Fruit fly (Drosophila melanogaster): ENCODE data around the gene CG7840.

Gene CG7840

DNA sequence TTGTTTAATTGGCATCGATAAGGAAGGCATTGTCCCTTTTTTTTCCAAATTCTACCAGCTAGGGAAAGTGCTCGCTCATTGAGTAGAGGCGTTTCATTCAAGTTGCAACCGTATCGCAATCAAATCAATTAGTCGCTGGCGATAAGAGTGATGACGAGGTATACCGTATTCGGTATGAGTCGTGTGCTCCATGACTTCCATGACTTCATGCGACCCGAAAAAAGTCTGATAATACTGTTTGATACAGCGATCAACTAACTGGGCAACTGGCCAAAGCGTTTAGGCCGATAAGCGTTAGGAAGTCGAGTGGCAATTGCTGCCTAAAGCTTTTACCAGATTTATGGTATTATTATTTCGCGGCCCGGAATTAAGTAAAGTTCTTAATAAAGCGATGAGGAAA is 39.1 kb downstream of the CG7840 start (continued):
- no peak for TF ChIP-seq CG10267 (tag; optimal IDR thresholded peaks at IDR 0.05)
- no peak for TF ChIP-seq CG12769 (tag; optimal IDR thresholded peaks at IDR 0.05)
- TF ChIP-seq grn (GFP tag; optimal IDR thresholded peaks at IDR 0.05): peak; percentile 83
- TF ChIP-seq Lpt (GFP tag; optimal IDR thresholded peaks at IDR 0.05): no peak
- no peak for TF ChIP-seq CG4854 (GFP tag; optimal IDR thresholded peaks at IDR 0.05)
- no peak for TF ChIP-seq Fer3 (tag; optimal IDR thresholded peaks at IDR 0.05)
- TF ChIP-seq CkIIα-i1 (GFP tag; IDR thresholded peaks at IDR 0.05): no peak
- no peak for TF ChIP-seq HLHmδ (GFP tag; optimal IDR thresholded peaks at IDR 0.05)
- TF ChIP-seq CrebB (tag; optimal IDR thresholded peaks at IDR 0.05): no peak
- TF ChIP-seq dm (GFP tag; optimal IDR thresholded peaks at IDR 0.05): no peak
- no peak for TF ChIP-seq CG9876 (GFP tag; optimal IDR thresholded peaks at IDR 0.05)
- TF ChIP-seq Meics (GFP tag; optimal IDR thresholded peaks at IDR 0.05): no peak
- TF ChIP-seq chinmo (GFP tag; IDR thresholded peaks at IDR 0.05; ENCODE audit: partially characterized antibody): 0 out of 4 replicates have a peak, but pooled peaks have one; percentile 37
- TF ChIP-seq zfh2 (GFP tag; optimal IDR thresholded peaks at IDR 0.05): no peak
- no peak for TF ChIP-seq CG7987 (GFP tag; optimal IDR thresholded peaks at IDR 0.05)
- no peak for TF ChIP-seq Gsc (GFP tag; IDR thresholded peaks at IDR 0.05)
- TF ChIP-seq Tbp (GFP tag; optimal IDR thresholded peaks at IDR 0.05): no peak

DNA sequence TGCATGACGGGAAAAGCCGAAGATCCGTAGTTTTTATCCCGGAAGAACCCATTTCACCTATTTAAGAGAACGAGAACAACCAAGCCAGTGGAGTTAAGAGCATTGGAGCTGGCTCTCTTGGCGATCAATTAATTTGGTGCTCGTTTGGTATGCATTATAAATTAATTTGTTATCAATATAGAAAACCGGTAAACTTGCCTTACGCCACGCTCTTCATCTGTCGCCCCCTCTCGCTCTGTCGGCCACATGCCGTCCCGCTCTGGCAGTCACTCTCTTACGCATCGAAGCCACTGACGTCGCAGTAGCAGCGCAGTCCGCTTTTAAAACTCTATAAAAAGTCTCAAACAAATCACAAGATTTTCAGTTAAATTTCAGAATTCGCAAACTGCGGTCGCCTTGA is 40.9 kb downstream of the CG7840 start, which contains the start of gene CG7778:
Gene CG7778, plus strand, starts transcription at position 361 of the 400 bp plus-strand sequence.
- no peak for TF ChIP-seq pzg (GFP tag; optimal IDR thresholded peaks at IDR 0.05)
- no peak for TF ChIP-seq fd102C (GFP tag; optimal IDR thresholded peaks at IDR 0.05)
- TF ChIP-seq Myb (GFP tag; optimal IDR thresholded peaks at IDR 0.05): no peak
- no peak for TF ChIP-seq Rx (GFP tag; IDR thresholded peaks at IDR 0.05)
- peak; percentile 44 for TF ChIP-seq CG7745 (tag; optimal IDR thresholded peaks at IDR 0.05)
- no peak for TF ChIP-seq tup (GFP tag; optimal IDR thresholded peaks at IDR 0.05)
- no peak for TF ChIP-seq CG6683 (GFP tag; optimal IDR thresholded peaks at IDR 0.05)
- no peak for TF ChIP-seq CG2712 (tag; optimal IDR thresholded peaks at IDR 0.05)
- peak; percentile 20 for TF ChIP-seq sd (tag; optimal IDR thresholded peaks at IDR 0.05)
- peak; percentile 46; the same call in 1 of the 2 replicates for TF ChIP-seq CG10321 (GFP tag; IDR thresholded peaks at IDR 0.05)
- no peak for TF ChIP-seq hbn (GFP tag; IDR thresholded peaks at IDR 0.05; ENCODE audit: partially characterized antibody)
- no peak for TF ChIP-seq PHDP (tag; optimal IDR thresholded peaks at IDR 0.05)
- TF ChIP-seq Trl (optimal IDR thresholded peaks at IDR 0.05): peak; percentile 60 to 65
- TF ChIP-seq Trl (GFP tag; optimal IDR thresholded peaks at IDR 0.05): no peak
- TF ChIP-seq CG2116 (GFP tag; optimal IDR thresholded peaks at IDR 0.05): no peak
- TF ChIP-seq Fer1 (GFP tag; optimal IDR thresholded peaks at IDR 0.05): no peak
- TF ChIP-seq CG1832 (GFP tag; optimal IDR thresholded peaks at IDR 0.05): peak; percentile 65
- TF ChIP-seq CG43689 (GFP tag; IDR thresholded peaks at IDR 0.05): no peak
- TF ChIP-seq CG31224 (GFP tag; IDR thresholded peaks at IDR 0.05): no peak
- no peak for TF ChIP-seq CTCF (GFP tag; optimal IDR thresholded peaks at IDR 0.05)
- TF ChIP-seq dan (GFP tag; IDR thresholded peaks at IDR 0.05): no peak
- no peak for TF ChIP-seq Neu2 (GFP tag; optimal IDR thresholded peaks at IDR 0.05; ENCODE audit: borderline replicate concordance)
- TF ChIP-seq stc (GFP tag; IDR thresholded peaks at IDR 0.05): peak; percentile 30; the same call in 1 of the 2 replicates
- no peak for TF ChIP-seq CG6854 (GFP tag; optimal IDR thresholded peaks at IDR 0.05)
- 0 out of 2 replicates have a peak, but pooled peaks have one; percentile 26 for TF ChIP-seq vvl (GFP tag; IDR thresholded peaks at IDR 0.05)
- TF ChIP-seq Blimp-1 (GFP tag; optimal IDR thresholded peaks at IDR 0.05): no peak
- no peak for TF ChIP-seq CG12391 (tag; optimal IDR thresholded peaks at IDR 0.05)
- TF ChIP-seq exex (tag; optimal IDR thresholded peaks at IDR 0.05): peak; percentile 48
- TF ChIP-seq Adf1 (GFP tag; IDR thresholded peaks at IDR 0.05): peak; percentile 82
- peak; percentile 94 for TF ChIP-seq CG3163 (GFP tag; optimal IDR thresholded peaks at IDR 0.05)
- TF ChIP-seq Med (GFP tag): peak; percentile 58
- no peak for TF ChIP-seq Ada2b (GFP tag; IDR thresholded peaks at IDR 0.05)
- TF ChIP-seq bigmax (GFP tag; optimal IDR thresholded peaks at IDR 0.05): no peak
- no peak for TF ChIP-seq aop (GFP tag; IDR thresholded peaks at IDR 0.05)

Measured in whole organism, embryonic.